Fruit fly (Drosophila melanogaster): Measurements from ENCODE around the gene Nhe3.
A peak's percentile ranks its signal among the peaks of the same experiment; 100 is the strongest.

Gene Nhe3

DNA sequence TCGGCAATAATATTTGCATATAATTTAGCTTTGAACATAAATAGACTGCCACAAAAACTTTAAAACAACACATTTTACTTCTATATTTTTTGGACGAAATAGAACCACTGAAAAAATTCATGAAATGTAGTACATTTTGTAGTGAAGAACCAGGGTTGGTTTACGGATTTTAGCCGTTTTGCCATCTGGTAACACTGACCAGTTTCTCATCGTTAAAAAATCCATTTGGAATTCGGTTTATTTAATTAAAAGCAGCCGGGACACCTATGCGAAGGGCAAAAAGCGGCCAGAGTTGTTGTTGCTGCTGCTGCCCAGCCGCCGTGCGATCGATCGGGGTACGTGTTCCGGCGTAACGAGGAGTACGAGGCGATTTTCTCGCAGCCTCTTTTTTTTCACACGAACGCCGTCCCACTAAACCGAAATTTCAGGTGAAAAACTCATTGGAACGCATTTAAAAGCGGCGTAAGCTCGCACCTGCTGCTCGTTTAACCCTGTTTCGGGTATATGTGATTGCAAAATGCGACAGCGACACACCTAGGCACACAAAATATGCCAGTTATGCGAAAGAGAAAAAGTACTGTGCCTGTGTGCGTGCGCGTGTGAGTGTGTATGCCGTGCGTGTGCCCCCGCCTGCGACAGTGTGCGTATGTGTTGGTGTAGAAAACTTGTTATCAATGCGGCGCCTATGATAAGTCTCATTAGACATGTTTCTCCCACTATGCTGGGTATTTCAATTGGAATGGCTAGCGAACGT is 39.8 kb upstream of the Nhe3 start, which contains the start of gene Liprin-alpha (continued):
- TF ChIP-seq Opbp (GFP tag; IDR thresholded peaks at IDR 0.05; ENCODE audit: partially characterized antibody), result peak; percentile 29; the same call in 1 of the 3 replicates
- peak; percentile 8 for TF ChIP-seq Ets97D (GFP tag; optimal IDR thresholded peaks at IDR 0.05)
- 0 out of 2 replicates have a peak, but pooled peaks have one; percentile 19 for TF ChIP-seq ato (GFP tag; IDR thresholded peaks at IDR 0.05; ENCODE audit: partially characterized antibody)
- TF ChIP-seq CG7928 (GFP tag; optimal IDR thresholded peaks at IDR 0.05), result peak; percentile 86
- TF ChIP-seq CG17612 (GFP tag; IDR thresholded peaks at IDR 0.05), result no peak
- TF ChIP-seq MESR4 (GFP tag; optimal IDR thresholded peaks at IDR 0.05), result peak; percentile 79
- peak; percentile 20 for TF ChIP-seq CG10979 (tag; optimal IDR thresholded peaks at IDR 0.05)
- 0 out of 2 replicates have a peak, but pooled peaks have one; percentile 33 for TF ChIP-seq rib (GFP tag; IDR thresholded peaks at IDR 0.05)
- TF ChIP-seq CG34422 (GFP tag; IDR thresholded peaks at IDR 0.05), result peak; percentile 72; the same call in 2 of the 3 replicates
- peak; percentile 87 for TF ChIP-seq CG1529 (GFP tag; optimal IDR thresholded peaks at IDR 0.05)
- TF ChIP-seq bbx (GFP tag; IDR thresholded peaks at IDR 0.05; ENCODE audit: partially characterized antibody), result peak; percentile 44; the same call in 1 of the 2 replicates
- TF ChIP-seq Pdp1 (GFP tag; optimal IDR thresholded peaks at IDR 0.05), result peak in 1 of 2 experiments; percentile 37
- 0 out of 3 replicates have a peak, but pooled peaks have one; percentile 4 for TF ChIP-seq CG7963 (GFP tag; IDR thresholded peaks at IDR 0.05; ENCODE audit: partially characterized antibody)
- peak; percentile 82 for TF ChIP-seq CG15479 (GFP tag; optimal IDR thresholded peaks at IDR 0.05)
- TF ChIP-seq CG42726 (GFP tag; IDR thresholded peaks at IDR 0.05; ENCODE audit: partially characterized antibody), result 0 out of 2 replicates have a peak, but pooled peaks have one; percentile 5
- TF ChIP-seq CG6175 (GFP tag; IDR thresholded peaks at IDR 0.05), result peak; percentile 96
- TF ChIP-seq CG12219 (GFP tag; optimal IDR thresholded peaks at IDR 0.05), result no peak
- TF ChIP-seq gfzf (GFP tag; optimal IDR thresholded peaks at IDR 0.05), result peak; percentile 79
- peak; percentile 99 for TF ChIP-seq sd (tag; optimal IDR thresholded peaks at IDR 0.05)
- no peak for TF ChIP-seq CG8281 (tag; optimal IDR thresholded peaks at IDR 0.05)
- no peak for TF ChIP-seq BtbVII (GFP tag; optimal IDR thresholded peaks at IDR 0.05)
- TF ChIP-seq D (optimal IDR thresholded peaks at IDR 0.05), result peak; percentile 84
- TF ChIP-seq D (GFP tag; optimal IDR thresholded peaks at IDR 0.05), result no peak

DNA sequence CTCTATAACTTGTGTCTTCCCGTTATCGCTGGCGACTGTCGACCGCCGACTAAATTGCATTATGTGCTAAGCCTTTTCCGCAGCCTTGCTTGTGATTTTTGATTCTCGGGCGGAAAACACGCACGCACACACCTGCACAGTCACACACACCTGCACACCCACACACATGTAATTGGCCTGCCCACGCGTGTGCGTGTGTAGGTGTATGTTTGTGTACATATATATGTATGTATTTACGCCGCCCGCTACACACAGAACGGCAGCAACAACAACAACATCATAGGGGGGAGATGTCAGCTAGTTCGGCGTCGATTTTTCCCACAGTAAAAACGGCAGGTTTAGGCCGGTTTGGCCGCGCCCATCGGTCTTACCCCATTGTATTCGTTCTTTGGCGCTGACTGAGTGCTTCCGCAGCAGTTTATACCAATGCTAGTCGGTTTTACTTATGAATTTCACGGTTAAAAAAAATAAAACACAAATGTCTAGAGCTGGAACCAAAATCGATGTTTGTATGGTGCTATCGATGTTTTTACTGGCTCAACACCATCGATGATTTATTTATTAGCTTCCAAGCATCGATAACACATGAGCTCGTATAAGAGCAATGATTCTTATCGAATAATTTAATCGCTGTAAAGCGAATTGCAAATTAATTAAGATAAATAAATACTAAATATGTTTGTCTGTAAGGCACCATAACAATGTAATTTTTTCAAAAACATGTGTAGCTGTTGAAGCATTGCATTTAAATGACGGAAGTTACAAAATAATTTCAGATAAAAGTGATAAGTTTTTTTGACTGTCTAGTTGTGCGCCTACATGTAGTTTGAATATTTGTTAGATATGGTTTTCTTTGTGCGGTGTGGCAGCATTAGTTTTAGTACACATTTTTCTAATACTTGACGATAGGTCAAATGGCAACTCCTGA is 38.9 kb upstream of the Nhe3 start, which contains the start of gene homer:
homer (minus strand) TSS at position 538 of the 928 bp plus-strand sequence.
- TF ChIP-seq Dll (GFP tag; IDR thresholded peaks at IDR 0.05; ENCODE audit: partially characterized antibody), result peak; percentile 92; the same call in 3 of the 4 replicates
- TF ChIP-seq grn (GFP tag; optimal IDR thresholded peaks at IDR 0.05), result no peak
- TF ChIP-seq CG3407 (GFP tag; optimal IDR thresholded peaks at IDR 0.05), result no peak
- no peak for TF ChIP-seq CG1832 (GFP tag; optimal IDR thresholded peaks at IDR 0.05)
- no peak for TF ChIP-seq CG10979 (tag; optimal IDR thresholded peaks at IDR 0.05)
- peak; percentile 29 for TF ChIP-seq CG2712 (tag; optimal IDR thresholded peaks at IDR 0.05)
- peak; percentile 97 for TF ChIP-seq CG11560 (tag; IDR thresholded peaks at IDR 0.05)
- no peak for TF ChIP-seq ro (GFP tag; IDR thresholded peaks at IDR 0.05)
- TF ChIP-seq CrebB (tag; optimal IDR thresholded peaks at IDR 0.05), result no peak
- no peak for TF ChIP-seq CG7357 (GFP tag; IDR thresholded peaks at IDR 0.05)
- no peak for TF ChIP-seq CG5245 (GFP tag; optimal IDR thresholded peaks at IDR 0.05)
- no peak for TF ChIP-seq CG12104 (GFP tag; optimal IDR thresholded peaks at IDR 0.05)
- no peak for TF ChIP-seq CG7786 (GFP tag; optimal IDR thresholded peaks at IDR 0.05)
- TF ChIP-seq Hr51 (GFP tag; optimal IDR thresholded peaks at IDR 0.05), result no peak
- TF ChIP-seq Gug (GFP tag; IDR thresholded peaks at IDR 0.05), result no peak
- TF ChIP-seq slou (GFP tag; optimal IDR thresholded peaks at IDR 0.05), result no peak
- no peak for TF ChIP-seq prd (optimal IDR thresholded peaks at IDR 0.05)
- no peak; the same call in 2 of the 3 replicates for TF ChIP-seq prd (GFP tag; IDR thresholded peaks at IDR 0.05)
- no peak for TF ChIP-seq CG3995 (GFP tag; optimal IDR thresholded peaks at IDR 0.05)
- no peak for TF ChIP-seq gem (tag; optimal IDR thresholded peaks at IDR 0.05)
- no peak for TF ChIP-seq zf30C (GFP tag; optimal IDR thresholded peaks at IDR 0.05)
- TF ChIP-seq Xbp1 (GFP tag; optimal IDR thresholded peaks at IDR 0.05), result no peak
- TF ChIP-seq CG10959 (GFP tag; IDR thresholded peaks at IDR 0.05), result no peak
- TF ChIP-seq CG30403 (GFP tag; optimal IDR thresholded peaks at IDR 0.05), result peak; percentile 23
